Fruit fly (Drosophila melanogaster) S2 (cell line): ENCODE results near the gene woc.

Source experiments
- CG8478 ChIP-seq: fragments of >200 bp; optimal IDR thresholded peaks from 2 replicates; lab custom pipeline; 2018
- CTCF ChIP-seq, 2 experiments: fragments of >200 bp; optimal IDR thresholded peaks; 2 replicates each; lab custom pipeline; 2018

woc gene

dm6 chr3R:27238438-27239301, 25.2 kb downstream of the woc start, which contains the start of the genes CG31064 and PolA2:
Gene CG31064 (minus strand): TSS chr3R:27239085.
Gene PolA2 (plus strand): TSS chr3R:27239163.
- no peak for TF ChIP-seq CG8478 (lab: Kevin White, UChicago)
- TF ChIP-seq CTCF (optimal IDR thresholded peaks at IDR 0.05; lab: Kevin White, UChicago), result peak; percentile 19 to 31

- TF ChIP-seq CTCF (optimal IDR thresholded peaks at IDR 0.05; lab: Kevin White, UChicago) (no peak), CG8478 (lab: Kevin White, UChicago) (no peak)
Measured at dm6 chr3R:27237980-27238379, 25.9 kb downstream of the woc start.

dm6 chr3R:27233398-27233797, 30.5 kb downstream of the woc start, which contains the start of gene CG31068:
Gene CG31068 (plus strand): TSS chr3R:27233698.
- no peak for TF ChIP-seq CTCF (optimal IDR thresholded peaks at IDR 0.05; lab: Kevin White, UChicago)
- no peak for TF ChIP-seq CG8478 (lab: Kevin White, UChicago)

- TF ChIP-seq CTCF (optimal IDR thresholded peaks at IDR 0.05; lab: Kevin White, UChicago) (no peak), CG8478 (lab: Kevin White, UChicago) (no peak)
Measured at dm6 chr3R:27229368-27229767, 34.5 kb downstream of the woc start, which contains the start of gene CG42814. Gene CG42814 (minus strand): TSS chr3R:27229468.

dm6 chr3R:27228342-27228741, 35.5 kb downstream of the woc start, which contains the start of gene CG42813:
Gene CG42813 (minus strand): TSS chr3R:27228561.
- TF ChIP-seq CG8478 (lab: Kevin White, UChicago) (no peak), CTCF (optimal IDR thresholded peaks at IDR 0.05; lab: Kevin White, UChicago) (no peak)

dm6 chr3R:27226080-27226648, 37.7 kb downstream of the woc start:
- TF ChIP-seq CTCF (optimal IDR thresholded peaks at IDR 0.05; lab: Kevin White, UChicago) (no peak), CG8478 (lab: Kevin White, UChicago) (no peak)

- TF ChIP-seq CG8478 (lab: Kevin White, UChicago) (no peak), CTCF (optimal IDR thresholded peaks at IDR 0.05; lab: Kevin White, UChicago) (no peak)
Measured at dm6 chr3R:27225490-27225889, 38.4 kb downstream of the woc start.

dm6 chr3R:27224727-27225126, 39.1 kb downstream of the woc start:
- no peak for TF ChIP-seq CTCF (optimal IDR thresholded peaks at IDR 0.05; lab: Kevin White, UChicago)

- TF ChIP-seq CG8478 (lab: Kevin White, UChicago) (no peak), CTCF (optimal IDR thresholded peaks at IDR 0.05; lab: Kevin White, UChicago) (no peak)
Measured at dm6 chr3R:27223012-27223411, 40.8 kb downstream of the woc start.

dm6 chr3R:27222013-27222673, 41.7 kb downstream of the woc start:
- TF ChIP-seq CTCF (optimal IDR thresholded peaks at IDR 0.05; lab: Kevin White, UChicago), result no peak
- no peak for TF ChIP-seq CG8478 (lab: Kevin White, UChicago)

- TF ChIP-seq CTCF (optimal IDR thresholded peaks at IDR 0.05; lab: Kevin White, UChicago) (no peak), CG8478 (lab: Kevin White, UChicago) (no peak)
Measured at dm6 chr3R:27220829-27221463, 42.9 kb downstream of the woc start.

dm6 chr3R:27218814-27219213, 45.0 kb downstream of the woc start:
- TF ChIP-seq CG8478 (lab: Kevin White, UChicago), result no peak
- TF ChIP-seq CTCF (optimal IDR thresholded peaks at IDR 0.05; lab: Kevin White, UChicago), result no peak

- TF ChIP-seq CTCF (optimal IDR thresholded peaks at IDR 0.05; lab: Kevin White, UChicago), result no peak
- TF ChIP-seq CG8478 (lab: Kevin White, UChicago), result no peak
Measured at dm6 chr3R:27218288-27218687, 45.6 kb downstream of the woc start.

- TF ChIP-seq CG8478 (lab: Kevin White, UChicago) (no peak), CTCF (optimal IDR thresholded peaks at IDR 0.05; lab: Kevin White, UChicago) (no peak)
Measured at dm6 chr3R:27217465-27218059, 46.3 kb downstream of the woc start.
